Fruit fly (Drosophila melanogaster) whole organism, embryonic: ENCODE measurements around the gene EndoGI.

Experiments
- Asciz ChIP-seq: fragments of 200-800 bp; sonication (Bioruptor generic); optimal IDR thresholded peaks from 2 replicates; lab custom pipeline; 2017; ENCODE audit warnings: missing biosample characterization, mild to moderate bottlenecking, missing genetic modification characterization, missing genetic modification reagents
- CG10209 ChIP-seq: fragments of 200-800 bp; sonication (Bioruptor generic); optimal IDR thresholded peaks from 3 replicates; lab custom pipeline; 2017; ENCODE audit warnings: missing biosample characterization, mild to moderate bottlenecking, missing genetic modification characterization, missing genetic modification reagents
- CG10366 ChIP-seq: fragments of 200-800 bp; sonication (Bioruptor generic); IDR thresholded peaks from 2 replicates; pipeline ENCODE4 v1.3.6; 2022; ENCODE audit warnings: missing biosample characterization, missing genetic modification characterization
- CG11695 ChIP-seq: fragments of 200-800 bp; sonication (Bioruptor generic); IDR thresholded peaks from 3 replicates; pipeline ENCODE4 v1.3.6; 2022; ENCODE audit warnings: missing biosample characterization, missing genetic modification characterization
- CG12236 ChIP-seq: fragments of 200-800 bp; sonication (Bioruptor generic); optimal IDR thresholded peaks from 2 replicates; lab custom pipeline; 2016; ENCODE audit warnings: missing biosample characterization, missing genetic modification characterization
- CG12659 ChIP-seq: fragments of 200-800 bp; sonication (Bioruptor generic); optimal IDR thresholded peaks from 3 replicates; lab custom pipeline; 2017; ENCODE audit warnings: mild to moderate bottlenecking, missing biosample characterization, missing genetic modification reagents, missing genetic modification characterization
- CG12942 ChIP-seq: fragments of 200-800 bp; sonication (Bioruptor generic); optimal IDR thresholded peaks from 3 replicates; lab custom pipeline; 2016; ENCODE audit warnings: missing biosample characterization, missing genetic modification characterization
- CG14710 ChIP-seq: fragments of 200-800 bp; sonication (Bioruptor generic); optimal IDR thresholded peaks from 3 replicates; lab custom pipeline; 2019; ENCODE audit warnings: missing biosample characterization, mild to moderate bottlenecking, missing genetic modification characterization, moderate library complexity
- CG14965 ChIP-seq: fragments of 200-800 bp; sonication (Bioruptor generic); optimal IDR thresholded peaks from 2 replicates; lab custom pipeline; 2016; ENCODE audit warnings: missing biosample characterization, missing genetic modification characterization, borderline replicate concordance
- CG15073 ChIP-seq: fragments of 200-800 bp; sonication (Bioruptor generic); optimal IDR thresholded peaks from 2 replicates; lab custom pipeline; 2016; ENCODE audit warnings: missing biosample characterization, missing genetic modification characterization
- CG16779 ChIP-seq: fragments of 200-800 bp; sonication (Bioruptor generic); IDR thresholded peaks from 2 replicates; pipeline ENCODE4 v1.3.6; 2022; ENCODE audit warnings: missing biosample characterization, missing genetic modification characterization
- CG17568 ChIP-seq: fragments of 200-800 bp; sonication (Bioruptor generic); optimal IDR thresholded peaks from 2 replicates; lab custom pipeline; 2018; ENCODE audit warnings: missing biosample characterization, mild to moderate bottlenecking, missing genetic modification characterization, moderate library complexity
- CG2678 ChIP-seq: fragments of 200-800 bp; sonication (Bioruptor generic); optimal IDR thresholded peaks from 3 replicates; lab custom pipeline; 2019; ENCODE audit warnings: missing biosample characterization, mild to moderate bottlenecking, missing genetic modification characterization, moderate library complexity
- CG32772 ChIP-seq: fragments of 200-800 bp; sonication (Bioruptor generic); IDR thresholded peaks from 2 replicates; pipeline ENCODE4 v1.3.6; 2022; ENCODE audit warnings: missing biosample characterization, missing genetic modification characterization
- CG34224 ChIP-seq: fragments of 200-800 bp; sonication (Bioruptor generic); IDR thresholded peaks from 3 replicates; pipeline ENCODE4 v1.3.6; 2022; ENCODE audit warnings: missing biosample characterization, missing genetic modification characterization; ENCODE audit not compliant: partially characterized antibody
- CG4328 ChIP-seq: fragments of 200-800 bp; sonication (Bioruptor generic); optimal IDR thresholded peaks from 3 replicates; lab custom pipeline; 2017; ENCODE audit warnings: missing biosample characterization, missing genetic modification reagents, missing genetic modification characterization
- CG6765 ChIP-seq: fragments of 200-800 bp; sonication (Bioruptor generic); optimal IDR thresholded peaks from 3 replicates; lab custom pipeline; 2017; ENCODE audit warnings: missing biosample characterization, mild to moderate bottlenecking, missing genetic modification characterization
- CG7271 ChIP-seq: fragments of 200-800 bp; sonication (Bioruptor generic); optimal IDR thresholded peaks from 2 replicates; lab custom pipeline; 2018; ENCODE audit warnings: missing biosample characterization, mild to moderate bottlenecking, missing genetic modification characterization, moderate library complexity
- CG8089 ChIP-seq: fragments of 200-800 bp; sonication (Bioruptor generic); optimal IDR thresholded peaks from 3 replicates; lab custom pipeline; 2016; ENCODE audit warnings: missing biosample characterization, missing genetic modification characterization
- CG8388 ChIP-seq: fragments of 200-800 bp; sonication (Bioruptor generic); optimal IDR thresholded peaks from 2 replicates; lab custom pipeline; 2019; ENCODE audit warnings: missing biosample characterization, mild to moderate bottlenecking, missing genetic modification characterization, moderate library complexity
- Dad ChIP-seq: fragments of 200-800 bp; sonication (Bioruptor generic); optimal IDR thresholded peaks from 3 replicates; lab custom pipeline; 2016; ENCODE audit warnings: missing biosample characterization, missing genetic modification characterization
- Doc2 ChIP-seq: fragments of 200-800 bp; sonication (Bioruptor generic); IDR thresholded peaks from 2 replicates; pipeline ENCODE4 v1.3.6; 2022; ENCODE audit warnings: missing biosample characterization, missing genetic modification characterization
- E2f1 ChIP-seq: fragments of 200-800 bp; sonication (Bioruptor generic); IDR thresholded peaks from 2 replicates; pipeline ENCODE4 v1.3.6; 2022; ENCODE audit warnings: missing biosample characterization, missing genetic modification characterization
- HLH54F ChIP-seq: fragments of 200-800 bp; sonication (Bioruptor generic); optimal IDR thresholded peaks from 3 replicates; lab custom pipeline; 2016; ENCODE audit warnings: missing biosample characterization, missing genetic modification characterization
- MBD-R2 ChIP-seq: fragments of 200-800 bp; sonication (Bioruptor generic); IDR thresholded peaks from 2 replicates; pipeline ENCODE4 v1.3.6; 2022; ENCODE audit warnings: missing biosample characterization, missing genetic modification characterization
- NK7.1 ChIP-seq: fragments of 200-800 bp; sonication (Bioruptor generic); optimal IDR thresholded peaks from 3 replicates; lab custom pipeline; 2016; ENCODE audit warnings: missing biosample characterization, missing genetic modification characterization
- PHDP ChIP-seq: fragments of 200-800 bp; sonication (Bioruptor generic); optimal IDR thresholded peaks from 3 replicates; lab custom pipeline; 2018; ENCODE audit warnings: missing biosample characterization, mild to moderate bottlenecking, missing genetic modification characterization, moderate library complexity
- Sry-β ChIP-seq: fragments of 200-800 bp; sonication (Bioruptor generic); optimal IDR thresholded peaks from 2 replicates; lab custom pipeline; 2018; ENCODE audit warnings: missing biosample characterization, mild to moderate bottlenecking, missing genetic modification characterization, moderate library complexity
- Usf ChIP-seq: fragments of 200-800 bp; sonication (Bioruptor generic); optimal IDR thresholded peaks from 2 replicates; lab custom pipeline; 2017; ENCODE audit warnings: missing genotype, missing biosample characterization, missing genetic modification characterization
- amos ChIP-seq: fragments of 200-800 bp; sonication (Bioruptor generic); IDR thresholded peaks from 2 replicates; pipeline ENCODE4 v1.3.6; 2022; ENCODE audit warnings: missing biosample characterization, missing genetic modification characterization; ENCODE audit not compliant: partially characterized antibody
- aop ChIP-seq: fragments of 200-800 bp; sonication (Bioruptor generic); IDR thresholded peaks from 2 replicates; pipeline ENCODE4 v1.3.6; 2022; ENCODE audit warnings: missing biosample characterization, missing genetic modification characterization
- bsh ChIP-seq, 2 experiments: fragments of 200-800 bp; sonication (Bioruptor generic); optimal IDR thresholded peaks; 2 replicates each; lab custom pipeline; 2017 to 2018; ENCODE audit warnings: mild to moderate bottlenecking in 2 of 2, missing biosample characterization in 2 of 2, missing genetic modification characterization in 2 of 2, moderate library complexity in 1 of 2
- caup ChIP-seq: fragments of 200-800 bp; sonication (Bioruptor generic); optimal IDR thresholded peaks from 3 replicates; lab custom pipeline; 2017; ENCODE audit warnings: missing biosample characterization, mild to moderate bottlenecking, missing genetic modification characterization, moderate library complexity; ENCODE audit not compliant: severe bottlenecking
- chinmo ChIP-seq: fragments of 200-800 bp; sonication (Bioruptor generic); IDR thresholded peaks from 4 replicates; pipeline ENCODE4 v1.3.6; 2022; ENCODE audit warnings: missing biosample characterization, missing genetic modification characterization; ENCODE audit not compliant: partially characterized antibody
- dmrt11E ChIP-seq: fragments of 200-800 bp; sonication (Bioruptor generic); optimal IDR thresholded peaks from 3 replicates; lab custom pipeline; 2018; ENCODE audit warnings: missing biosample characterization, mild to moderate bottlenecking, missing genetic modification characterization, moderate library complexity
- hkb ChIP-seq, 2 experiments: fragments of 200-800 bp in 1 of 2; fragments of >200 bp in 1 of 2; sonication (Bioruptor generic) in 1 of 2; IDR thresholded peaks in 1 of 2; optimal IDR thresholded peaks in 1 of 2; 2 replicates each; pipeline versions ENCODE4 v1.3.6 to Lab custom; 2017 to 2022; ENCODE audit warnings: missing biosample characterization in 1 of 2, missing genetic modification characterization in 1 of 2
- ind ChIP-seq: fragments of 200-800 bp; sonication (Bioruptor generic); optimal IDR thresholded peaks from 3 replicates; lab custom pipeline; 2016; ENCODE audit warnings: missing biosample characterization, missing genetic modification characterization
- jumu ChIP-seq: fragments of 200-800 bp; sonication (Bioruptor generic); optimal IDR thresholded peaks from 3 replicates; lab custom pipeline; 2016; ENCODE audit warnings: missing biosample characterization, missing genetic modification characterization
- klu ChIP-seq: fragments of 200-800 bp; sonication (Bioruptor generic); IDR thresholded peaks from 2 replicates; pipeline ENCODE4 v1.3.6; 2022; ENCODE audit warnings: missing biosample characterization, missing genetic modification characterization
- nerfin-1 ChIP-seq: fragments of 200-800 bp; sonication (Bioruptor generic); optimal IDR thresholded peaks from 3 replicates; lab custom pipeline; 2019; ENCODE audit warnings: missing biosample characterization, mild to moderate bottlenecking, missing genetic modification characterization, moderate library complexity
- pros ChIP-seq: fragments of 200-800 bp; sonication (Bioruptor generic); optimal IDR thresholded peaks from 3 replicates; lab custom pipeline; 2019; ENCODE audit warnings: missing biosample characterization, mild to moderate bottlenecking, missing genetic modification characterization, moderate library complexity
- row ChIP-seq: fragments of 200-800 bp; sonication (Bioruptor generic); IDR thresholded peaks from 3 replicates; pipeline ENCODE4 v1.3.6; 2022; ENCODE audit warnings: missing biosample characterization, missing genetic modification characterization
- run ChIP-seq: fragments of 200-800 bp; sonication (Bioruptor generic); optimal IDR thresholded peaks from 3 replicates; lab custom pipeline; 2018; ENCODE audit warnings: missing biosample characterization, mild to moderate bottlenecking, missing genetic modification characterization
- so ChIP-seq: fragments of 200-800 bp; sonication (Bioruptor generic); IDR thresholded peaks from 3 replicates; pipeline ENCODE4 v1.3.6; 2022; ENCODE audit warnings: missing biosample characterization, missing genetic modification characterization
- tx ChIP-seq: fragments of 200-800 bp; sonication (Bioruptor generic); optimal IDR thresholded peaks from 2 replicates; lab custom pipeline; 2016; ENCODE audit warnings: missing biosample characterization, missing genetic modification characterization
- zen ChIP-seq: fragments of 200-800 bp; sonication (Bioruptor generic); optimal IDR thresholded peaks from 3 replicates; lab custom pipeline; 2018; ENCODE audit warnings: missing biosample characterization, mild to moderate bottlenecking, missing genetic modification characterization, moderate library complexity
- zen2 ChIP-seq: fragments of 200-800 bp; sonication (Bioruptor generic); IDR thresholded peaks from 3 replicates; pipeline ENCODE4 v1.3.6; 2022; ENCODE audit warnings: missing biosample characterization, missing genetic modification characterization; ENCODE audit not compliant: partially characterized antibody
- zfh2 ChIP-seq: fragments of 200-800 bp; sonication (Bioruptor generic); optimal IDR thresholded peaks from 2 replicates; lab custom pipeline; 2016; ENCODE audit warnings: missing biosample characterization, missing genetic modification characterization

Gene EndoGI

dm6 chr2L:16270667-16271485 is 13.4 kb downstream of the EndoGI start (continued):
- no peak for TF ChIP-seq run
- no peak for TF ChIP-seq CG8388
- TF ChIP-seq dmrt11E (tag; lab: Kevin White, UChicago), result no peak
- TF ChIP-seq CG12942 (GFP tag; lab: Kevin White, UChicago), result peak; percentile 9
- TF ChIP-seq CG32772, result no peak
- TF ChIP-seq row (GFP tag; lab: Robert Waterston, UW), result no peak
- TF ChIP-seq Usf, result no peak
- TF ChIP-seq zfh2 (GFP tag; lab: Kevin White, UChicago), result peak; percentile 30
- no peak for TF ChIP-seq so (GFP tag; lab: Robert Waterston, UW)
- TF ChIP-seq Asciz (GFP tag; lab: Kevin White, UChicago), result peak; percentile 6
- no peak for TF ChIP-seq pros (GFP tag; lab: Kevin White, UChicago)
- no peak for TF ChIP-seq Doc2
- no peak for TF ChIP-seq CG34224
- TF ChIP-seq CG14710 (tag; lab: Kevin White, UChicago), result no peak
- TF ChIP-seq CG7271, result no peak
- no peak for TF ChIP-seq Sry-β (GFP tag; lab: Kevin White, UChicago)
- TF ChIP-seq E2f1 (GFP tag; lab: Robert Waterston, UW), result no peak
- TF ChIP-seq NK7.1, result no peak
- no peak for TF ChIP-seq CG14965 (GFP tag; lab: Kevin White, UChicago)
- TF ChIP-seq CG10366 (GFP tag; lab: Robert Waterston, UW), result no peak
- TF ChIP-seq CG12236 (GFP tag; lab: Kevin White, UChicago), result no peak
- no peak for TF ChIP-seq tx (GFP tag; lab: Kevin White, UChicago)
- TF ChIP-seq amos (GFP tag; lab: Robert Waterston, UW), result no peak
- TF ChIP-seq CG2678, result peak; percentile 36
- TF ChIP-seq klu (GFP tag; lab: Robert Waterston, UW), result no peak
- TF ChIP-seq aop, result no peak
- peak; percentile 33 for TF ChIP-seq CG10209 (GFP tag; lab: Kevin White, UChicago)
- TF ChIP-seq CG6765, result no peak
- no peak for TF ChIP-seq hkb (optimal IDR thresholded peaks at IDR 0.05; lab: Kevin White, UChicago)
- no peak for TF ChIP-seq hkb (GFP tag; IDR thresholded peaks at IDR 0.05; lab: Robert Waterston, UW)
- no peak for TF ChIP-seq zen (tag; lab: Kevin White, UChicago)
- no peak for TF ChIP-seq Dad (GFP tag; lab: Kevin White, UChicago)
- TF ChIP-seq zen2 (GFP tag; lab: Robert Waterston, UW), result no peak
- TF ChIP-seq CG16779, result no peak
- no peak for TF ChIP-seq nerfin-1 (tag; lab: Kevin White, UChicago)
- no peak for TF ChIP-seq CG15073 (GFP tag; lab: Kevin White, UChicago)
- TF ChIP-seq bsh (GFP tag; optimal IDR thresholded peaks at IDR 0.05; lab: Kevin White, UChicago), result peak in 1 of 2 experiments; percentile 13
- TF ChIP-seq PHDP, result peak; percentile 32
- TF ChIP-seq caup (GFP tag; lab: Kevin White, UChicago), result peak; percentile 1
- peak; percentile 0 for TF ChIP-seq CG12659 (GFP tag; lab: Kevin White, UChicago)
- TF ChIP-seq CG11695 (GFP tag; lab: Robert Waterston, UW), result no peak
- TF ChIP-seq HLH54F (GFP tag; lab: Kevin White, UChicago), result no peak
- TF ChIP-seq chinmo (GFP tag; lab: Robert Waterston, UW), result no peak
- no peak for TF ChIP-seq MBD-R2
- TF ChIP-seq CG8089 (GFP tag; lab: Kevin White, UChicago), result no peak
- TF ChIP-seq ind (GFP tag; lab: Kevin White, UChicago), result peak; percentile 43
- TF ChIP-seq CG17568, result no peak
- TF ChIP-seq CG4328 (GFP tag; lab: Kevin White, UChicago), result no peak
- TF ChIP-seq jumu (GFP tag; lab: Kevin White, UChicago), result no peak
